Fruit fly (Drosophila melanogaster) whole organism, embryonic: ENCODE data around the gene Argk1.

Experiments
- Atf-2 ChIP-seq: fragments of 200-800 bp; sonication (Bioruptor generic); optimal IDR thresholded peaks from 2 replicates; lab custom pipeline; 2016; ENCODE audit warnings: missing biosample characterization, missing genetic modification characterization
- Atf3 ChIP-seq: fragments of 200-800 bp; sonication (Bioruptor generic); optimal IDR thresholded peaks from 3 replicates; lab custom pipeline; 2016; ENCODE audit warnings: missing biosample characterization, missing genetic modification characterization
- CG10565 ChIP-seq: fragments of 200-800 bp; sonication (Bioruptor generic); optimal IDR thresholded peaks from 3 replicates; lab custom pipeline; 2016; ENCODE audit warnings: missing biosample characterization, mild to moderate bottlenecking, missing genetic modification characterization
- CG11085 ChIP-seq: fragments of 200-800 bp; sonication (Bioruptor generic); IDR thresholded peaks from 2 replicates; pipeline ENCODE4 v1.3.6; 2022; ENCODE audit warnings: missing biosample characterization, missing genetic modification characterization
- CG13296 ChIP-seq: fragments of 200-800 bp; sonication (Bioruptor generic); optimal IDR thresholded peaks from 3 replicates; lab custom pipeline; 2018; ENCODE audit warnings: missing biosample characterization, mild to moderate bottlenecking, missing genetic modification characterization
- CG15514 ChIP-seq: fragments of 200-800 bp; sonication (Bioruptor generic); optimal IDR thresholded peaks from 3 replicates; lab custom pipeline; 2017; ENCODE audit warnings: missing biosample characterization, missing genetic modification characterization, mild to moderate bottlenecking, moderate library complexity, missing genetic modification reagents
- CG16863 ChIP-seq: fragments of 200-800 bp; sonication (Bioruptor generic); optimal IDR thresholded peaks from 3 replicates; lab custom pipeline; 2016; ENCODE audit warnings: missing biosample characterization, missing genetic modification characterization
- CG2678 ChIP-seq: fragments of 200-800 bp; sonication (Bioruptor generic); optimal IDR thresholded peaks from 3 replicates; lab custom pipeline; 2019; ENCODE audit warnings: missing biosample characterization, mild to moderate bottlenecking, missing genetic modification characterization, moderate library complexity
- CG2712 ChIP-seq: fragments of 200-800 bp; optimal IDR thresholded peaks from 3 replicates; lab custom pipeline; 2019; ENCODE audit warnings: missing biosample characterization, mild to moderate bottlenecking, missing genetic modification characterization, moderate library complexity
- CG3281 ChIP-seq: fragments of 200-800 bp; sonication (Bioruptor generic); optimal IDR thresholded peaks from 3 replicates; lab custom pipeline; 2017; ENCODE audit warnings: missing biosample characterization, mild to moderate bottlenecking, missing genetic modification characterization
- CG34376 ChIP-seq: fragments of 200-800 bp; sonication (Bioruptor generic); optimal IDR thresholded peaks from 2 replicates; lab custom pipeline; 2018; ENCODE audit warnings: missing biosample characterization, mild to moderate bottlenecking, missing genetic modification characterization
- CG34422 ChIP-seq: fragments of 200-800 bp; sonication (Bioruptor generic); IDR thresholded peaks from 3 replicates; pipeline ENCODE4 v1.3.6; 2022; ENCODE audit warnings: missing biosample characterization, missing genetic modification characterization
- CG4854 ChIP-seq: fragments of 200-800 bp; sonication (Bioruptor generic); optimal IDR thresholded peaks from 2 replicates; lab custom pipeline; 2016; ENCODE audit warnings: missing biosample characterization, missing genetic modification characterization, inconsistent platforms
- CG5180 ChIP-seq: fragments of 200-800 bp; sonication (Bioruptor generic); optimal IDR thresholded peaks from 3 replicates; lab custom pipeline; 2017; ENCODE audit warnings: missing biosample characterization, missing genetic modification characterization, mild to moderate bottlenecking, moderate library complexity, missing genetic modification reagents
- CG7987 ChIP-seq: fragments of 200-800 bp; sonication (Bioruptor generic); optimal IDR thresholded peaks from 2 replicates; lab custom pipeline; 2018; ENCODE audit warnings: missing biosample characterization, mild to moderate bottlenecking, missing genetic modification characterization, moderate library complexity
- CG8359 ChIP-seq: fragments of 200-800 bp; sonication (Bioruptor generic); optimal IDR thresholded peaks from 2 replicates; lab custom pipeline; 2017; ENCODE audit warnings: missing biosample characterization, mild to moderate bottlenecking, missing genetic modification characterization, borderline replicate concordance
- CHES-1-like ChIP-seq: fragments of 200-800 bp; sonication (Bioruptor generic); optimal IDR thresholded peaks from 2 replicates; lab custom pipeline; 2016; ENCODE audit warnings: missing biosample characterization, missing genetic modification characterization
- CTCF ChIP-seq: fragments of 200-800 bp; sonication (Bioruptor generic); optimal IDR thresholded peaks from 2 replicates; lab custom pipeline; 2017; ENCODE audit warnings: missing biosample characterization, mild to moderate bottlenecking, missing genetic modification characterization, moderate library complexity
- CrebB ChIP-seq: fragments of 200-800 bp; sonication (Bioruptor generic); optimal IDR thresholded peaks from 3 replicates; lab custom pipeline; 2018; ENCODE audit warnings: missing biosample characterization, mild to moderate bottlenecking, missing genetic modification characterization
- E2f1 ChIP-seq: fragments of 200-800 bp; sonication (Bioruptor generic); IDR thresholded peaks from 2 replicates; pipeline ENCODE4 v1.3.6; 2022; ENCODE audit warnings: missing biosample characterization, missing genetic modification characterization
- GATAe ChIP-seq: fragments of 200-800 bp; sonication (Bioruptor generic); conservative IDR thresholded peaks from 2 replicates; pipeline ENCODE4 v1.3.6; 2022; ENCODE audit warnings: missing biosample characterization, missing genetic modification characterization
- Hey ChIP-seq: fragments of 200-800 bp; sonication (Bioruptor generic); optimal IDR thresholded peaks from 3 replicates; lab custom pipeline; 2018; ENCODE audit warnings: missing biosample characterization, mild to moderate bottlenecking, missing genetic modification characterization
- HmgZ ChIP-seq: fragments of 200-800 bp; sonication (Bioruptor generic); optimal IDR thresholded peaks from 2 replicates; lab custom pipeline; 2018; ENCODE audit warnings: missing biosample characterization, mild to moderate bottlenecking, missing genetic modification characterization
- Med ChIP-seq: fragments of 200-800 bp; sonication (Bioruptor generic); peaks from one replicate; lab custom pipeline; 2016; ENCODE audit warnings: missing biosample characterization, missing genetic modification characterization, mild to moderate bottlenecking, inconsistent platforms, moderate library complexity
- Myb ChIP-seq: fragments of 200-800 bp; sonication (Bioruptor generic); optimal IDR thresholded peaks from 2 replicates; lab custom pipeline; 2016; ENCODE audit warnings: missing biosample characterization, missing genetic modification characterization
- Oaz ChIP-seq: fragments of 200-800 bp; sonication (Bioruptor generic); IDR thresholded peaks from 2 replicates; pipeline ENCODE4 v1.3.6; 2022; ENCODE audit warnings: missing biosample characterization, missing genetic modification characterization
- Pdp1 ChIP-seq, 2 experiments: fragments of 200-800 bp; sonication (Bioruptor generic); optimal IDR thresholded peaks; 3 replicates each; lab custom pipeline; 2016; ENCODE audit warnings: missing biosample characterization in 2 of 2, missing genetic modification characterization in 2 of 2, mild to moderate bottlenecking in 1 of 2, moderate library complexity in 1 of 2
- Stat92E ChIP-seq, 3 experiments: fragments of >200 bp in 2 of 3; fragments of 200-800 bp in 1 of 3; sonication (Bioruptor generic) in 1 of 3; optimal IDR thresholded peaks; 2 replicates each; lab custom pipeline; 2017 to 2019; ENCODE audit warnings: missing biosample characterization in 3 of 3, missing genetic modification characterization in 3 of 3, mild to moderate bottlenecking in 1 of 3, moderate library complexity in 1 of 3
- Xrp1 ChIP-seq: fragments of 200-800 bp; sonication (Bioruptor generic); IDR thresholded peaks from 2 replicates; pipeline ENCODE4 v1.3.6; 2022; ENCODE audit warnings: missing biosample characterization, missing genetic modification characterization
- bcd ChIP-seq: fragments of 200-800 bp; sonication (Bioruptor generic); optimal IDR thresholded peaks from 2 replicates; lab custom pipeline; 2017; ENCODE audit warnings: missing biosample characterization, mild to moderate bottlenecking, missing genetic modification characterization
- chinmo ChIP-seq: fragments of 200-800 bp; sonication (Bioruptor generic); IDR thresholded peaks from 4 replicates; pipeline ENCODE4 v1.3.6; 2022; ENCODE audit warnings: missing biosample characterization, missing genetic modification characterization; ENCODE audit not compliant: partially characterized antibody
- ci ChIP-seq: fragments of 200-800 bp; sonication (Bioruptor generic); IDR thresholded peaks from 3 replicates; pipeline ENCODE4 v1.3.6; 2022; ENCODE audit warnings: missing biosample characterization, missing genetic modification characterization
- en ChIP-seq: fragments of 200-800 bp; sonication (Bioruptor generic); optimal IDR thresholded peaks from 2 replicates; lab custom pipeline; 2016; ENCODE audit warnings: missing biosample characterization, missing genetic modification characterization
- exex ChIP-seq: fragments of 200-800 bp; sonication (Bioruptor generic); optimal IDR thresholded peaks from 4 replicates; lab custom pipeline; 2018; ENCODE audit warnings: missing biosample characterization, mild to moderate bottlenecking, missing genetic modification characterization, moderate library complexity
- ftz-f1 ChIP-seq: fragments of 200-800 bp; sonication (Bioruptor generic); optimal IDR thresholded peaks from 2 replicates; lab custom pipeline; 2016; ENCODE audit warnings: missing biosample characterization, missing genetic modification characterization
- grn ChIP-seq: fragments of 200-800 bp; sonication (Bioruptor generic); optimal IDR thresholded peaks from 3 replicates; lab custom pipeline; 2017; ENCODE audit warnings: missing biosample characterization, missing genetic modification characterization
- hkb ChIP-seq, 2 experiments: fragments of 200-800 bp in 1 of 2; fragments of >200 bp in 1 of 2; sonication (Bioruptor generic) in 1 of 2; IDR thresholded peaks in 1 of 2; optimal IDR thresholded peaks in 1 of 2; 2 replicates each; pipeline versions ENCODE4 v1.3.6 to Lab custom; 2017 to 2022; ENCODE audit warnings: missing biosample characterization in 1 of 2, missing genetic modification characterization in 1 of 2
- kay ChIP-seq: fragments of 200-800 bp; sonication (Bioruptor generic); optimal IDR thresholded peaks from 2 replicates; lab custom pipeline; 2016; ENCODE audit warnings: missing biosample characterization, missing genetic modification characterization
- mirr ChIP-seq: fragments of 200-800 bp; sonication (Bioruptor generic); optimal IDR thresholded peaks from 3 replicates; lab custom pipeline; 2018; ENCODE audit warnings: missing biosample characterization, mild to moderate bottlenecking, missing genetic modification characterization
- schlank ChIP-seq: fragments of 200-800 bp; sonication (Bioruptor generic); optimal IDR thresholded peaks from 2 replicates; lab custom pipeline; 2018; ENCODE audit warnings: missing biosample characterization, mild to moderate bottlenecking, missing genetic modification characterization
- sd ChIP-seq: fragments of 200-800 bp; sonication (Bioruptor generic); optimal IDR thresholded peaks from 3 replicates; lab custom pipeline; 2018; ENCODE audit warnings: missing biosample characterization, mild to moderate bottlenecking, missing genetic modification characterization, moderate library complexity
- sens ChIP-seq: fragments of 200-800 bp; sonication (Bioruptor generic); peaks from one replicate; lab custom pipeline; 2016; ENCODE audit warnings: missing biosample characterization, missing genetic modification characterization
- sob ChIP-seq: fragments of 200-800 bp; sonication (Bioruptor generic); IDR thresholded peaks from 2 replicates; pipeline ENCODE4 v1.3.6; 2022; ENCODE audit warnings: missing biosample characterization, missing genetic modification characterization
- sqz ChIP-seq: fragments of 200-800 bp; sonication (Bioruptor generic); optimal IDR thresholded peaks from 3 replicates; lab custom pipeline; 2018; ENCODE audit warnings: missing biosample characterization, mild to moderate bottlenecking, missing genetic modification characterization
- tna ChIP-seq: fragments of 200-800 bp; sonication (Bioruptor generic); IDR thresholded peaks from 2 replicates; pipeline ENCODE4 v1.3.6; 2022; ENCODE audit warnings: missing biosample characterization, missing genetic modification characterization; ENCODE audit not compliant: partially characterized antibody
- vvl ChIP-seq: fragments of 200-800 bp; sonication (Bioruptor generic); IDR thresholded peaks from 2 replicates; pipeline ENCODE4 v1.3.6; 2022; ENCODE audit warnings: missing biosample characterization, missing genetic modification characterization
- zen ChIP-seq: fragments of 200-800 bp; sonication (Bioruptor generic); optimal IDR thresholded peaks from 3 replicates; lab custom pipeline; 2018; ENCODE audit warnings: missing biosample characterization, mild to moderate bottlenecking, missing genetic modification characterization, moderate library complexity

The Argk1 gene

dm6 chr3L:9095704-9096103 lies 29.9 kb upstream of the Argk1 start (continued):
- TF ChIP-seq CG2678 (tag; lab: Kevin White, UChicago) (peak; percentile 6), CG34376 (GFP tag; lab: Kevin White, UChicago) (peak; percentile 12), CG7987 (GFP tag; lab: Kevin White, UChicago) (peak; percentile 86), bcd (GFP tag; lab: Kevin White, UChicago) (no peak), CG10565 (GFP tag; lab: Kevin White, UChicago) (no peak), tna (no peak), CG11085 (GFP tag; lab: Robert Waterston, UW) (no peak), exex (tag; lab: Kevin White, UChicago) (peak; percentile 45), CG2712 (tag; lab: Kevin White, UChicago) (no peak), chinmo (GFP tag; lab: Robert Waterston, UW) (peak; percentile 80; the same call in 3 of the 4 replicates), mirr (GFP tag; lab: Kevin White, UChicago) (peak; percentile 59), CHES-1-like (GFP tag; lab: Kevin White, UChicago) (no peak), sob (GFP tag; lab: Robert Waterston, UW) (no peak), vvl (no peak), ci (peak; percentile 22; the same call in 1 of the 3 replicates), CrebB (tag; lab: Kevin White, UChicago) (peak; percentile 21)

DNA sequence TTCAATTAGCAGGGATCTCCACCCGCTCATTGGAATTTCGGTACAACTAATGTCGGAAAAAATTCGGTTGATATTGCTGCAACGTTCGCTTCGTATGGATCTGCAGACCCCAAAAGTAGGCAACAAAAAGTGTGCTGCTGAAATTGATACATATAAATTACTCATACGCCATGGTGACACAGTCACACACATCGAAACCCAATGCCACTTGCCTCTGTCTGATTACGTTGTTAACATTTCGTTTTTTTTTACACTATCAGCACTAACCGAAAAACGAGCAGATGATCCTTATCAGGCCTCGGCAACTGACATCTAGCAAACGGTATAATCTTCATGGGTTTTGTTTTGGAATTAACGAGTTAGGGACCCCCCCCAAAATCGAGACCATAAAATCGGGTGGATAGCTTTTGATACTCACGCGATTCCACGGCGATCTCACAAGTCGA lies 29.2 kb upstream of the Argk1 start:
- TF ChIP-seq Stat92E (GFP tag; optimal IDR thresholded peaks at IDR 0.05; lab: Kevin White, UChicago) (no peak), CG2678 (tag; lab: Kevin White, UChicago) (peak; percentile 0), CG34422 (GFP tag; lab: Robert Waterston, UW) (no peak), CG8359 (GFP tag; lab: Kevin White, UChicago) (no peak), mirr (GFP tag; lab: Kevin White, UChicago) (peak; percentile 95), CG5180 (GFP tag; lab: Kevin White, UChicago) (peak; percentile 89), kay (GFP tag; lab: Kevin White, UChicago) (peak; percentile 66), Xrp1 (0 out of 2 replicates have a peak, but pooled peaks have one; percentile 4), CG16863 (GFP tag; lab: Kevin White, UChicago) (no peak), zen (no peak), ftz-f1 (GFP tag; lab: Kevin White, UChicago) (peak; percentile 66), Atf-2 (GFP tag; lab: Kevin White, UChicago) (no peak), exex (tag; lab: Kevin White, UChicago) (peak; percentile 52), en (GFP tag; lab: Kevin White, UChicago) (no peak), sob (GFP tag; lab: Robert Waterston, UW) (no peak), Atf3 (GFP tag; lab: Kevin White, UChicago) (no peak), GATAe (peak; percentile 57), CG15514 (GFP tag; lab: Kevin White, UChicago) (peak; percentile 29), CG3281 (GFP tag; lab: Kevin White, UChicago) (no peak), sqz (GFP tag; lab: Kevin White, UChicago) (peak; percentile 76), Oaz (GFP tag; lab: Robert Waterston, UW) (no peak), ci (peak; percentile 33; the same call in 1 of the 3 replicates), Med (GFP tag; lab: Kevin White, UChicago) (peak; percentile 37), Pdp1 (GFP tag; optimal IDR thresholded peaks at IDR 0.05; lab: Kevin White, UChicago) (peak in 1 of 2 experiments; percentile 57), CG13296 (peak; percentile 38), CTCF (GFP tag; lab: Kevin White, UChicago) (peak; percentile 61), Hey (peak; percentile 96), sens (GFP tag; lab: Kevin White, UChicago) (peak; percentile 11), sd (peak; percentile 70), E2f1 (GFP tag; lab: Robert Waterston, UW) (no peak), schlank (no peak), CG34376 (GFP tag; lab: Kevin White, UChicago) (peak; percentile 65), hkb (optimal IDR thresholded peaks at IDR 0.05; lab: Kevin White, UChicago) (no peak), hkb (GFP tag; IDR thresholded peaks at IDR 0.05; lab: Robert Waterston, UW) (0 out of 2 replicates have a peak, but pooled peaks have one; percentile 15), chinmo (GFP tag; lab: Robert Waterston, UW) (0 out of 4 replicates have a peak, but pooled peaks have one; percentile 48), Myb (GFP tag; lab: Kevin White, UChicago) (peak; percentile 71), grn (GFP tag; lab: Kevin White, UChicago) (peak; percentile 86), HmgZ (tag; lab: Kevin White, UChicago) (peak; percentile 79), CG4854 (no peak)
